Worm (Caenorhabditis elegans) whole organism, midembryonic: ENCODE data around the gene nspd-2.

ENCODE experiments used
- T22C8.4 ChIP-seq: fragments of 200-800 bp; sonication (Bioruptor generic); IDR thresholded peaks from 2 replicates; pipeline ENCODE4 v1.3.6; 2022; ENCODE audit warnings: missing genetic modification characterization, missing compliant biosample characterization
- cog-1 ChIP-seq: sonication (generic microtip); optimal IDR thresholded peaks from 2 replicates; lab custom pipeline; 2016; ENCODE audit warnings: missing genetic modification characterization, missing compliant biosample characterization
- flt-1 ChIP-seq: fragments of 200-800 bp; sonication (Bioruptor generic); IDR thresholded peaks from 2 replicates; pipeline ENCODE4 v1.3.6; 2022; ENCODE audit warnings: missing genetic modification characterization, missing compliant biosample characterization
- klf-2 ChIP-seq: fragments of 200-800 bp; sonication (Bioruptor generic); conservative IDR thresholded peaks from 2 replicates; pipeline ENCODE4 v1.3.6; 2022; ENCODE audit warnings: missing genetic modification reagents, missing genetic modification characterization, missing compliant biosample characterization
- med-1 ChIP-seq: sonication (generic microtip); optimal IDR thresholded peaks from 2 replicates; lab custom pipeline; 2017; ENCODE audit warnings: missing genetic modification characterization, mild to moderate bottlenecking, missing compliant biosample characterization, antibody characterized with exemption, missing genetic modification reagents; ENCODE audit not compliant: insufficient read depth
- ref-1 ChIP-seq: fragments of 200-800 bp; sonication (Bioruptor generic); conservative IDR thresholded peaks from 2 replicates; pipeline ENCODE4 v1.3.6; 2022; ENCODE audit warnings: missing genetic modification reagents, missing genetic modification characterization, missing compliant biosample characterization
- tab-1 ChIP-seq: fragments of 200-800 bp; sonication (Bioruptor generic); IDR thresholded peaks from 2 replicates; pipeline ENCODE4 v1.3.6; 2022; ENCODE audit warnings: missing genetic modification characterization, missing compliant biosample characterization

ce11 chrIV:9832586-9832985 is 11.3 kb upstream of the nspd-2 start, which contains the start of gene kin-21:
- TF ChIP-seq flt-1 (GFP tag; lab: Robert Waterston, UW) (no peak), T22C8.4 (GFP tag; lab: Robert Waterston, UW) (no peak), cog-1 (tag; lab: Kevin White, UChicago) (no peak), med-1 (no peak), ref-1 (GFP tag; lab: Robert Waterston, UW) (no peak), tab-1 (GFP tag; lab: Robert Waterston, UW) (no peak), klf-2 (GFP tag; lab: Robert Waterston, UW) (no peak)
